Worm (Caenorhabditis elegans): ENCODE data around the gene nspf-3.

DNA sequence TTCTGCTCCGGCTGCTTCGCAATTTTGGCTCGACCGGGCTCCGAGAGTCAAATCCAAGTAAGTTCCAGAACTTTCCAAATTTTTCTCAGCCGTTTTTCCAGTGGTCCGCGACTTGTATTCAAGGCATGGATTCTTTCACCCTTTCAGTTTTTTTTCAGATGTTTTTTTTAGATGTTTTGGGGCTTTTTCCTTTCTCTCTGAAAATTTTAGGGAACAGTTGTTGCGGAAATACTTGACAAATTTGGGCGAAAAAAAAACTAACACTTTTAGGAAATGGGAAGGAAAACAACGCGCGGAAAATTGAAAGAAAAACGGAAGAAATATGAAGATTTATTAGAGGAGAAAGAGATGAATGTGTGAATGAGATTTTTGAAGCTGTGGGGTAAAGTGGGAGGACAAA lies 35.6 kb upstream of the nspf-3 start, which contains the start of the genes T05A8.11 and nep-2:
- TF ChIP-seq aly-1 (tag; optimal IDR thresholded peaks at IDR 0.05) = no peak
- no peak for TF ChIP-seq ama-1 (optimal IDR thresholded peaks at IDR 0.05)
- TF ChIP-seq tra-4 (tag; optimal IDR thresholded peaks at IDR 0.05) = no peak
- TF ChIP-seq tbx-11 (GFP tag; IDR thresholded peaks at IDR 0.05) = no peak
- TF ChIP-seq ceh-36 (tag; optimal IDR thresholded peaks at IDR 0.05) = no peak
- TF ChIP-seq B0310.2 (tag; optimal IDR thresholded peaks at IDR 0.05) = no peak
- no peak for TF ChIP-seq hmg-4 (GFP tag; optimal IDR thresholded peaks at IDR 0.05)
- no peak for TF ChIP-seq hmbx-1 (tag; optimal IDR thresholded peaks at IDR 0.05)
- TF ChIP-seq hnd-1 (tag; optimal IDR thresholded peaks at IDR 0.05) = no peak
- no peak for TF ChIP-seq ets-7 (tag; optimal IDR thresholded peaks at IDR 0.05)
- TF ChIP-seq scrt-1 (GFP tag; IDR thresholded peaks at IDR 0.05) = no peak
- no peak for TF ChIP-seq flt-1 (GFP tag; IDR thresholded peaks at IDR 0.05)
- TF ChIP-seq sea-1 (GFP tag; conservative IDR thresholded peaks at IDR 0.05) = no peak
- no peak for TF ChIP-seq F13C5.2 (tag; optimal IDR thresholded peaks at IDR 0.05)
